Worm (Caenorhabditis elegans) whole organism, L1 larva: ENCODE measurements around the gene nhr-19.

Source experiments
- Y116A8C.19 ChIP-seq: sonication (generic microtip); optimal IDR thresholded peaks from 2 replicates; lab custom pipeline; 2016; ENCODE audit warnings: missing compliant biosample characterization, missing genetic modification characterization, borderline replicate concordance
- ceh-8 ChIP-seq: fragments of 200-800 bp; sonication (Bioruptor generic); optimal IDR thresholded peaks from 2 replicates; lab custom pipeline; 2018; ENCODE audit warnings: mild to moderate bottlenecking, missing genetic modification characterization, moderate library complexity, missing compliant biosample characterization
- ceh-82 ChIP-seq, 3 experiments: fragments of 150-350 bp in 1 of 3; sonication (generic microtip) in 2 of 3; optimal IDR thresholded peaks; 2 replicates each; lab custom pipeline; 2014 to 2017; ENCODE audit warnings: missing biosample characterization in 3 of 3, missing genetic modification characterization in 3 of 3
- ceh-88 ChIP-seq: fragments of 200-800 bp; sonication (Bioruptor generic); IDR thresholded peaks from 2 replicates; pipeline ENCODE4 v1.3.6; 2022; ENCODE audit warnings: missing genetic modification characterization, missing compliant biosample characterization
- ceh-90 ChIP-seq: sonication (generic microtip); optimal IDR thresholded peaks from 2 replicates; lab custom pipeline; 2016; ENCODE audit warnings: missing genetic modification characterization, missing compliant biosample characterization
- ces-1 ChIP-seq: fragments of 150-350 bp; optimal IDR thresholded peaks from 2 replicates; lab custom pipeline; 2014; ENCODE audit warnings: missing biosample characterization, missing genetic modification reagents, missing genetic modification characterization
- efl-1 ChIP-seq, 4 experiments: fragments of 150-350 bp; optimal IDR thresholded peaks in 3 of 4; peaks in 1 of 4; 1 replicate in 1 of 4; 2 replicates in 3 of 4; lab custom pipeline; 2014; ENCODE audit warnings: missing biosample characterization in 2 of 4, missing genetic modification characterization in 2 of 4, missing genetic modification reagents in 2 of 4
- efl-3 ChIP-seq: fragments of 200-800 bp; sonication (Bioruptor generic); optimal IDR thresholded peaks from 2 replicates; lab custom pipeline; 2018; ENCODE audit warnings: mild to moderate bottlenecking, missing genetic modification characterization, missing compliant biosample characterization
- egl-13 ChIP-seq: sonication (generic microtip); optimal IDR thresholded peaks from 2 replicates; lab custom pipeline; 2016; ENCODE audit warnings: missing genotype, missing genetic modification reagents, missing genetic modification characterization, missing compliant biosample characterization
- egl-27 ChIP-seq, 2 experiments: fragments of 150-350 bp in 1 of 2; sonication (generic microtip); optimal IDR thresholded peaks; 3 replicates each; lab custom pipeline; 2017 to 2018; ENCODE audit warnings: missing biosample characterization in 2 of 2, missing genetic modification characterization in 2 of 2, missing genetic modification reagents in 2 of 2
- elt-2 ChIP-seq: sonication (generic microtip); optimal IDR thresholded peaks from 2 replicates; lab custom pipeline; 2016; ENCODE audit warnings: missing genetic modification characterization, mild to moderate bottlenecking, inconsistent platforms, missing compliant biosample characterization, missing genetic modification reagents
- elt-3 ChIP-seq, 6 experiments: fragments of 150-350 bp in 1 of 6; sonication (generic microtip); optimal IDR thresholded peaks; 2 replicates each; lab custom pipeline; 2017 to 2018; ENCODE audit warnings: missing biosample characterization in 6 of 6, missing genetic modification characterization in 6 of 6, inconsistent platforms in 1 of 6
- ets-5 ChIP-seq: fragments of 200-800 bp; sonication (Bioruptor generic); IDR thresholded peaks from 2 replicates; pipeline ENCODE4 v1.3.6; 2022; ENCODE audit warnings: missing genetic modification characterization, missing compliant biosample characterization
- fkh-10 ChIP-seq: sonication (generic microtip); optimal IDR thresholded peaks from 2 replicates; lab custom pipeline; 2017; ENCODE audit warnings: missing biosample characterization, missing genetic modification reagents, missing genetic modification characterization
- fkh-8 ChIP-seq: sonication (generic microtip); optimal IDR thresholded peaks from 2 replicates; lab custom pipeline; 2016; ENCODE audit warnings: mild to moderate bottlenecking, missing genetic modification characterization, missing compliant biosample characterization
- fos-1 ChIP-seq: fragments of 150-350 bp; optimal IDR thresholded peaks from 2 replicates; lab custom pipeline; 2014; ENCODE audit warnings: missing biosample characterization, missing genetic modification characterization
- hlh-17 ChIP-seq: fragments of 200-800 bp; sonication (Bioruptor generic); optimal IDR thresholded peaks from 2 replicates; lab custom pipeline; 2018; ENCODE audit warnings: missing genetic modification characterization, mild to moderate bottlenecking, missing compliant biosample characterization, moderate library complexity, borderline replicate concordance
- hlh-4 ChIP-seq: sonication (generic microtip); optimal IDR thresholded peaks from 2 replicates; lab custom pipeline; 2016; ENCODE audit warnings: mild to moderate bottlenecking, missing genetic modification characterization, missing compliant biosample characterization
- hpl-2 ChIP-seq: fragments of 150-350 bp; optimal IDR thresholded peaks from 2 replicates; lab custom pipeline; 2014; ENCODE audit warnings: missing biosample characterization, missing genetic modification reagents, missing genetic modification characterization
- isw-1 ChIP-seq: fragments of 200-800 bp; sonication (Bioruptor generic); IDR thresholded peaks from 2 replicates; pipeline ENCODE4 v1.3.6; 2022; ENCODE audit warnings: missing genetic modification characterization, missing compliant biosample characterization
- jun-1 ChIP-seq: fragments of 150-350 bp; optimal IDR thresholded peaks from 2 replicates; lab custom pipeline; 2014; ENCODE audit warnings: missing biosample characterization, missing genetic modification reagents, missing genetic modification characterization
- lin-13 ChIP-seq: fragments of 150-350 bp; optimal IDR thresholded peaks from 2 replicates; lab custom pipeline; 2014; ENCODE audit warnings: missing biosample characterization, missing genetic modification reagents, missing genetic modification characterization
- lin-15B ChIP-seq: fragments of 150-350 bp; sonication (generic microtip); optimal IDR thresholded peaks from 3 replicates; lab custom pipeline; 2014; ENCODE audit warnings: missing biosample characterization, missing genetic modification characterization
- lin-35 ChIP-seq, 2 experiments: fragments of 150-350 bp; optimal IDR thresholded peaks; 2 replicates each; lab custom pipeline; 2014; ENCODE audit warnings: missing biosample characterization in 2 of 2, missing genetic modification characterization in 2 of 2, missing genetic modification reagents in 2 of 2
- lin-39 ChIP-seq: fragments of 150-350 bp; optimal IDR thresholded peaks from 2 replicates; lab custom pipeline; 2014; ENCODE audit warnings: missing biosample characterization, missing genetic modification reagents, missing genetic modification characterization
- lsy-2 ChIP-seq, 2 experiments: fragments of 150-350 bp; optimal IDR thresholded peaks; 2 replicates each; lab custom pipeline; 2014; ENCODE audit warnings: missing biosample characterization in 2 of 2, missing genetic modification characterization in 2 of 2
- mef-2 ChIP-seq: fragments of 150-350 bp; optimal IDR thresholded peaks from 2 replicates; lab custom pipeline; 2014; ENCODE audit warnings: missing biosample characterization, missing genetic modification characterization
- mep-1 ChIP-seq: fragments of 150-350 bp; optimal IDR thresholded peaks from 2 replicates; lab custom pipeline; 2014; ENCODE audit warnings: missing biosample characterization, missing genetic modification characterization
- nhr-12 ChIP-seq: sonication (generic microtip); optimal IDR thresholded peaks from 2 replicates; lab custom pipeline; 2017; ENCODE audit warnings: missing biosample characterization, missing genetic modification characterization
- nhr-28 ChIP-seq: fragments of 150-350 bp; optimal IDR thresholded peaks from 2 replicates; lab custom pipeline; 2014; ENCODE audit warnings: missing biosample characterization, missing genetic modification characterization
- nhr-47 ChIP-seq: sonication (generic microtip); optimal IDR thresholded peaks from 2 replicates; lab custom pipeline; 2016; ENCODE audit warnings: mild to moderate bottlenecking, missing genetic modification characterization, moderate library complexity, missing compliant biosample characterization
- nhr-71 ChIP-seq: sonication (generic microtip); optimal IDR thresholded peaks from 2 replicates; lab custom pipeline; 2016; ENCODE audit warnings: mild to moderate bottlenecking, missing genetic modification characterization, moderate library complexity, missing compliant biosample characterization
- nhr-76 ChIP-seq: sonication (generic microtip); optimal IDR thresholded peaks from 2 replicates; lab custom pipeline; 2017; ENCODE audit warnings: missing biosample characterization, missing genetic modification characterization
- nhr-77 ChIP-seq: fragments of 150-350 bp; optimal IDR thresholded peaks from 2 replicates; lab custom pipeline; 2014; ENCODE audit warnings: missing biosample characterization, missing genetic modification characterization
- nhr-84 ChIP-seq: sonication (generic microtip); optimal IDR thresholded peaks from 2 replicates; lab custom pipeline; 2017; ENCODE audit warnings: missing biosample characterization, missing genetic modification characterization
- nhr-85 ChIP-seq: sonication (generic microtip); peaks from one replicate; lab custom pipeline; 2016; ENCODE audit warnings: missing genetic modification characterization, inconsistent platforms, missing compliant biosample characterization
- pag-3 ChIP-seq: sonication (generic microtip); optimal IDR thresholded peaks from 2 replicates; lab custom pipeline; 2017; ENCODE audit warnings: missing genetic modification characterization, mild to moderate bottlenecking, missing compliant biosample characterization, antibody characterized with exemption, borderline replicate concordance; ENCODE audit not compliant: insufficient read depth
- pax-3 ChIP-seq: fragments of 200-800 bp; sonication (Bioruptor generic); optimal IDR thresholded peaks from 2 replicates; lab custom pipeline; 2018; ENCODE audit warnings: mild to moderate bottlenecking, missing genetic modification characterization, moderate library complexity, missing compliant biosample characterization
- pqm-1 ChIP-seq: sonication (generic microtip); optimal IDR thresholded peaks from 3 replicates; lab custom pipeline; 2017; ENCODE audit warnings: missing biosample characterization, missing genetic modification characterization
- rnt-1 ChIP-seq: sonication (generic microtip); optimal IDR thresholded peaks from 2 replicates; lab custom pipeline; 2016; ENCODE audit warnings: mild to moderate bottlenecking, missing genetic modification characterization, moderate library complexity, missing compliant biosample characterization
- snpc-4 ChIP-seq: fragments of 150-350 bp; optimal IDR thresholded peaks from 2 replicates; lab custom pipeline; 2014; ENCODE audit warnings: missing biosample characterization, missing genetic modification characterization
- sox-4 ChIP-seq: sonication (generic microtip); optimal IDR thresholded peaks from 2 replicates; lab custom pipeline; 2016; ENCODE audit warnings: missing genetic modification characterization, missing compliant biosample characterization
- sptf-1 ChIP-seq: fragments of 150-350 bp; optimal IDR thresholded peaks from 2 replicates; lab custom pipeline; 2014; ENCODE audit warnings: missing biosample characterization, missing genetic modification characterization
- swsn-7 ChIP-seq: sonication (generic microtip); optimal IDR thresholded peaks from 2 replicates; lab custom pipeline; 2016; ENCODE audit warnings: missing genetic modification characterization, missing compliant biosample characterization
- tlp-1 ChIP-seq: fragments of 150-350 bp; optimal IDR thresholded peaks from 2 replicates; lab custom pipeline; 2014; ENCODE audit warnings: missing biosample characterization, missing genetic modification characterization
- unc-130 ChIP-seq: fragments of 150-350 bp; optimal IDR thresholded peaks from 2 replicates; lab custom pipeline; 2017; ENCODE audit warnings: missing biosample characterization, missing genetic modification characterization, inconsistent platforms
- unc-62 ChIP-seq: fragments of 150-350 bp; optimal IDR thresholded peaks from 2 replicates; lab custom pipeline; 2014; ENCODE audit warnings: missing biosample characterization, missing genetic modification reagents, missing genetic modification characterization
- unc-86 ChIP-seq: sonication (generic microtip); optimal IDR thresholded peaks from 2 replicates; lab custom pipeline; 2016; ENCODE audit warnings: missing genetic modification characterization, missing compliant biosample characterization
- vab-15 ChIP-seq: sonication (generic microtip); optimal IDR thresholded peaks from 2 replicates; lab custom pipeline; 2017; ENCODE audit warnings: missing genotype, mild to moderate bottlenecking, missing genetic modification characterization, missing compliant biosample characterization
- zip-4 ChIP-seq: fragments of 200-800 bp; sonication (Bioruptor generic); optimal IDR thresholded peaks from 2 replicates; lab custom pipeline; 2018; ENCODE audit warnings: mild to moderate bottlenecking, missing genetic modification characterization, moderate library complexity, missing compliant biosample characterization

nhr-19 gene

DNA sequence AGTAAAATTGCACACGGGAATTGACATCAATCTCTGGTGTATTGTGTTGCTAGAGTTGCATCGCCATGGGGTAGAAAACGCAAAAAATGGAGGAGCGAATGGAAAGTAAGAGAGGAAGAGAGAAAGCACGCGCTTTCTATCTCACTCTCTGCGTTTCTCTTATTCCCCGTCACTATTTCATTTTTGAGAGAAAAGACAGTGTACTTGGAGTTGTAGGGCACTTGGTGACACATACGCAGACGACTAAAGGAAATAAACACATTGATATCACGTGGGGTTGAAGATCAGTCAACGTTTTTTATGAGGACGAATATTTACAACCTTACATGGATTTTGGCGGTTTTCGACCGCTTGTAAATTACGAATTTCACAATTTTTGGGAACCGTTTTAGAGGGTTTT is 1.9 kb downstream of the nhr-19 start (continued):
- TF ChIP-seq hlh-17 = no peak
- TF ChIP-seq nhr-28 (tag; lab: Kevin White, UChicago) = peak; percentile 9
- TF ChIP-seq fkh-10 (GFP tag; lab: Kevin White, UChicago) = peak; percentile 69
- no peak for TF ChIP-seq unc-62 (GFP tag; lab: Kevin White, UChicago)
- TF ChIP-seq nhr-76 = no peak
- TF ChIP-seq nhr-77 = peak; percentile 88
- no peak for TF ChIP-seq ceh-90 (tag; lab: Kevin White, UChicago)
- TF ChIP-seq vab-15 (tag; lab: Kevin White, UChicago) = peak; percentile 40
- peak; percentile 94 for TF ChIP-seq swsn-7
- peak; percentile 76 for TF ChIP-seq unc-86 (tag; lab: Kevin White, UChicago)
- peak; percentile 95 for TF ChIP-seq rnt-1 (tag; lab: Kevin White, UChicago)
- TF ChIP-seq ceh-8 (GFP tag; lab: Kevin White, UChicago) = peak; percentile 41
- no peak for TF ChIP-seq tlp-1 (tag; lab: Kevin White, UChicago)
- TF ChIP-seq ets-5 (GFP tag; lab: Robert Waterston, UW) = no peak
- peak; percentile 66 for TF ChIP-seq egl-13 (tag; lab: Kevin White, UChicago)
- TF ChIP-seq jun-1 (tag; lab: Kevin White, UChicago) = peak; percentile 95
- peak; percentile 99 for TF ChIP-seq nhr-71 (tag; lab: Kevin White, UChicago)
- no peak for TF ChIP-seq efl-3 (GFP tag; lab: Kevin White, UChicago)
- TF ChIP-seq nhr-85 = peak; percentile 100
- no peak for TF ChIP-seq nhr-84 (tag; lab: Kevin White, UChicago)
- TF ChIP-seq lin-13 (GFP tag; lab: Kevin White, UChicago) = peak; percentile 92
- TF ChIP-seq hlh-4 (tag; lab: Kevin White, UChicago) = no peak
- TF ChIP-seq fos-1 (tag; lab: Kevin White, UChicago) = peak; percentile 92
- TF ChIP-seq pag-3 (tag; lab: Kevin White, UChicago) = no peak
- TF ChIP-seq pax-3 (tag; lab: Kevin White, UChicago) = peak; percentile 85
- TF ChIP-seq zip-4 (GFP tag; lab: Kevin White, UChicago) = peak; percentile 74
- peak; percentile 74 for TF ChIP-seq mef-2
- TF ChIP-seq lin-39 (tag; lab: Kevin White, UChicago) = peak; percentile 81
- TF ChIP-seq ceh-82 (tag; optimal IDR thresholded peaks at IDR 0.05; lab: Kevin White, UChicago) = peak; percentile 68 to 91 (median 88)
- no peak for TF ChIP-seq sptf-1 (tag; lab: Kevin White, UChicago)
- TF ChIP-seq nhr-12 = no peak
- TF ChIP-seq pqm-1 (tag; lab: Kevin White, UChicago) = no peak
- TF ChIP-seq Y116A8C.19 (tag; lab: Kevin White, UChicago) = no peak
- TF ChIP-seq ceh-88 (GFP tag; lab: Robert Waterston, UW) = peak; percentile 79
- TF ChIP-seq lin-15B (tag; lab: Kevin White, UChicago) = peak; percentile 38
- TF ChIP-seq egl-27 (tag; optimal IDR thresholded peaks at IDR 0.05; lab: Kevin White, UChicago) = peak; percentile 91 to 94
- TF ChIP-seq fkh-8 (tag; lab: Kevin White, UChicago) = peak; percentile 95
- TF ChIP-seq unc-130 (tag; lab: Kevin White, UChicago) = peak; percentile 82
- TF ChIP-seq ces-1 (GFP tag; lab: Kevin White, UChicago) = no peak
- peak; percentile 72 for TF ChIP-seq sox-4 (tag; lab: Kevin White, UChicago)
- peak; percentile 84 for TF ChIP-seq efl-1 (optimal IDR thresholded peaks at IDR 0.05; lab: Kevin White, UChicago)
- TF ChIP-seq efl-1 (GFP tag; optimal IDR thresholded peaks at IDR 0.05 in 1 of 2; lab: Kevin White, UChicago) = peak; percentile 64 to 97
- TF ChIP-seq nhr-47 = peak; percentile 95
- peak; percentile 74 for TF ChIP-seq snpc-4 (tag; lab: Kevin White, UChicago)
- peak; percentile 90 to 96 for TF ChIP-seq lsy-2 (tag; optimal IDR thresholded peaks at IDR 0.05; lab: Kevin White, UChicago)
- TF ChIP-seq mep-1 (tag; lab: Kevin White, UChicago) = peak; percentile 98
- peak; percentile 79 for TF ChIP-seq isw-1 (GFP tag; lab: Robert Waterston, UW)
- TF ChIP-seq elt-3 (tag; optimal IDR thresholded peaks at IDR 0.05; lab: Kevin White, UChicago) = peak in 5 of 6 experiments; percentile 40 to 99 (median 95)
- TF ChIP-seq elt-2 (tag; lab: Kevin White, UChicago) = peak; percentile 84
- peak; percentile 81 to 91 for TF ChIP-seq lin-35 (GFP tag; optimal IDR thresholded peaks at IDR 0.05; lab: Kevin White, UChicago)
- TF ChIP-seq hpl-2 (GFP tag; lab: Kevin White, UChicago) = peak; percentile 71
